Fruit fly (Drosophila melanogaster) whole organism, embryonic: Measurements from ENCODE around the gene CG15141.

Experiments
- Bgb ChIP-seq: fragments of 200-800 bp; sonication (Bioruptor generic); IDR thresholded peaks from 2 replicates; pipeline ENCODE4 v1.3.6; 2022; ENCODE audit warnings: missing biosample characterization, missing genetic modification characterization; ENCODE audit not compliant: partially characterized antibody
- CG12071 ChIP-seq: fragments of 200-800 bp; sonication (Bioruptor generic); optimal IDR thresholded peaks from 3 replicates; lab custom pipeline; 2018; ENCODE audit warnings: missing biosample characterization, mild to moderate bottlenecking, missing genetic modification characterization
- CG1233 ChIP-seq: fragments of 200-800 bp; sonication (Bioruptor generic); optimal IDR thresholded peaks from 4 replicates; lab custom pipeline; 2018; ENCODE audit warnings: missing biosample characterization, mild to moderate bottlenecking, missing genetic modification characterization
- CG14860 ChIP-seq: fragments of 200-800 bp; sonication (Bioruptor generic); IDR thresholded peaks from 3 replicates; pipeline ENCODE4 v1.3.6; 2022; ENCODE audit warnings: missing biosample characterization, missing genetic modification characterization; ENCODE audit not compliant: partially characterized antibody
- CG1602 ChIP-seq: fragments of 200-800 bp; sonication (Bioruptor generic); optimal IDR thresholded peaks from 3 replicates; lab custom pipeline; 2016; ENCODE audit warnings: missing biosample characterization, missing genetic modification characterization
- CG1603 ChIP-seq: fragments of 200-800 bp; sonication (Bioruptor generic); optimal IDR thresholded peaks from 2 replicates; lab custom pipeline; 2019; ENCODE audit warnings: missing biosample characterization, mild to moderate bottlenecking, missing genetic modification characterization, moderate library complexity
- CG16779 ChIP-seq: fragments of 200-800 bp; sonication (Bioruptor generic); IDR thresholded peaks from 2 replicates; pipeline ENCODE4 v1.3.6; 2022; ENCODE audit warnings: missing biosample characterization, missing genetic modification characterization
- CG17361 ChIP-seq: fragments of 200-800 bp; sonication (Bioruptor generic); IDR thresholded peaks from 3 replicates; pipeline ENCODE4 v1.3.6; 2022; ENCODE audit warnings: missing biosample characterization, missing genetic modification characterization
- CG18476 ChIP-seq: fragments of 200-800 bp; sonication (Bioruptor generic); optimal IDR thresholded peaks from 2 replicates; lab custom pipeline; 2016; ENCODE audit warnings: missing biosample characterization, mild to moderate bottlenecking, missing genetic modification characterization
- CG3847 ChIP-seq: fragments of 200-800 bp; sonication (Bioruptor generic); IDR thresholded peaks from 2 replicates; pipeline ENCODE4 v1.3.6; 2022; ENCODE audit warnings: missing biosample characterization, missing genetic modification characterization
- CG42726 ChIP-seq: fragments of 200-800 bp; sonication (Bioruptor generic); IDR thresholded peaks from 2 replicates; pipeline ENCODE4 v1.3.6; 2022; ENCODE audit warnings: missing biosample characterization, missing genetic modification characterization; ENCODE audit not compliant: partially characterized antibody
- CG4424 ChIP-seq: fragments of 200-800 bp; sonication (Bioruptor generic); optimal IDR thresholded peaks from 3 replicates; lab custom pipeline; 2016; ENCODE audit warnings: missing biosample characterization, missing genetic modification characterization
- CG6791 ChIP-seq: fragments of 200-800 bp; sonication (Bioruptor generic); IDR thresholded peaks from 3 replicates; pipeline ENCODE4 v1.3.6; 2022; ENCODE audit warnings: missing biosample characterization, missing genetic modification characterization; ENCODE audit not compliant: partially characterized antibody
- CG6854 ChIP-seq: fragments of 200-800 bp; sonication (Bioruptor generic); optimal IDR thresholded peaks from 3 replicates; lab custom pipeline; 2017; ENCODE audit warnings: missing biosample characterization, mild to moderate bottlenecking, missing genetic modification characterization
- CG9932 ChIP-seq: fragments of 200-800 bp; sonication (Bioruptor generic); IDR thresholded peaks from 2 replicates; pipeline ENCODE4 v1.3.6; 2022; ENCODE audit warnings: missing biosample characterization, missing genetic modification characterization
- CoRest ChIP-seq: fragments of 200-800 bp; sonication (Bioruptor generic); optimal IDR thresholded peaks from 3 replicates; lab custom pipeline; 2018; ENCODE audit warnings: missing biosample characterization, mild to moderate bottlenecking, missing genetic modification characterization, moderate library complexity
- Dp ChIP-seq: fragments of 200-800 bp; sonication (Bioruptor generic); optimal IDR thresholded peaks from 2 replicates; lab custom pipeline; 2018; ENCODE audit warnings: missing biosample characterization, mild to moderate bottlenecking, missing genetic modification characterization, moderate library complexity
- Dref ChIP-seq: fragments of 200-800 bp; sonication (Bioruptor generic); IDR thresholded peaks from 2 replicates; pipeline ENCODE4 v1.3.6; 2022; ENCODE audit warnings: missing biosample characterization, missing genetic modification characterization
- Gug ChIP-seq: fragments of 200-800 bp; sonication (Bioruptor generic); IDR thresholded peaks from 4 replicates; pipeline ENCODE4 v1.3.6; 2022; ENCODE audit warnings: missing biosample characterization, missing genetic modification characterization
- Hand ChIP-seq: fragments of 200-800 bp; sonication (Bioruptor generic); optimal IDR thresholded peaks from 2 replicates; lab custom pipeline; 2017; ENCODE audit warnings: mild to moderate bottlenecking, missing biosample characterization, missing genetic modification reagents, missing genetic modification characterization
- HmgZ ChIP-seq: fragments of 200-800 bp; sonication (Bioruptor generic); optimal IDR thresholded peaks from 2 replicates; lab custom pipeline; 2018; ENCODE audit warnings: missing biosample characterization, mild to moderate bottlenecking, missing genetic modification characterization
- Hr51 ChIP-seq, 2 experiments: fragments of 200-800 bp; sonication (Bioruptor generic); optimal IDR thresholded peaks; 2 replicates in 1 of 2; 3 replicates in 1 of 2; lab custom pipeline; 2016 to 2018; ENCODE audit warnings: missing biosample characterization in 2 of 2, missing genetic modification characterization in 2 of 2, mild to moderate bottlenecking in 1 of 2, moderate library complexity in 1 of 2
- MESR4 ChIP-seq: fragments of 200-800 bp; sonication (Bioruptor generic); optimal IDR thresholded peaks from 2 replicates; lab custom pipeline; 2018; ENCODE audit warnings: missing biosample characterization, mild to moderate bottlenecking, missing genetic modification characterization, moderate library complexity
- Nf-YC ChIP-seq: fragments of 200-800 bp; optimal IDR thresholded peaks from 3 replicates; lab custom pipeline; 2019; ENCODE audit warnings: missing biosample characterization, mild to moderate bottlenecking, missing genetic modification characterization, moderate library complexity
- Ptx1 ChIP-seq: fragments of 200-800 bp; sonication (Bioruptor generic); IDR thresholded peaks from 2 replicates; pipeline ENCODE4 v1.3.6; 2022; ENCODE audit warnings: missing biosample characterization, missing genetic modification characterization
- Scr ChIP-seq: fragments of 200-800 bp; sonication (Bioruptor generic); IDR thresholded peaks from 2 replicates; pipeline ENCODE4 v1.3.6; 2022; ENCODE audit warnings: missing biosample characterization, missing genetic modification characterization; ENCODE audit not compliant: partially characterized antibody
- Trl ChIP-seq, 3 experiments: fragments of >200 bp in 2 of 3; fragments of 200-800 bp in 1 of 3; sonication (Bioruptor generic) in 1 of 3; optimal IDR thresholded peaks; 2 replicates in 1 of 3; 3 replicates in 2 of 3; lab custom pipeline; 2016 to 2017; ENCODE audit warnings: missing biosample characterization in 1 of 3, missing genetic modification characterization in 1 of 3
- Xbp1 ChIP-seq: fragments of 200-800 bp; sonication (Bioruptor generic); optimal IDR thresholded peaks from 3 replicates; lab custom pipeline; 2016; ENCODE audit warnings: missing biosample characterization, mild to moderate bottlenecking, missing genetic modification characterization
- amos ChIP-seq: fragments of 200-800 bp; sonication (Bioruptor generic); IDR thresholded peaks from 2 replicates; pipeline ENCODE4 v1.3.6; 2022; ENCODE audit warnings: missing biosample characterization, missing genetic modification characterization; ENCODE audit not compliant: partially characterized antibody
- ap ChIP-seq: fragments of 200-800 bp; sonication (Bioruptor generic); IDR thresholded peaks from 2 replicates; pipeline ENCODE4 v1.3.6; 2022; ENCODE audit warnings: missing biosample characterization, missing genetic modification characterization
- ato ChIP-seq: fragments of 200-800 bp; sonication (Bioruptor generic); IDR thresholded peaks from 2 replicates; pipeline ENCODE4 v1.3.6; 2022; ENCODE audit warnings: missing biosample characterization, missing genetic modification characterization; ENCODE audit not compliant: partially characterized antibody
- cg ChIP-seq: fragments of 200-800 bp; sonication (Bioruptor generic); optimal IDR thresholded peaks from 3 replicates; lab custom pipeline; 2019; ENCODE audit warnings: missing biosample characterization, mild to moderate bottlenecking, missing genetic modification characterization, moderate library complexity
- corto ChIP-seq: fragments of 200-800 bp; sonication (Bioruptor generic); optimal IDR thresholded peaks from 2 replicates; lab custom pipeline; 2016; ENCODE audit warnings: missing biosample characterization, mild to moderate bottlenecking, missing genetic modification characterization, moderate library complexity
- dm ChIP-seq: fragments of 200-800 bp; sonication (Bioruptor generic); optimal IDR thresholded peaks from 3 replicates; lab custom pipeline; 2016; ENCODE audit warnings: missing biosample characterization, missing genetic modification characterization
- ewg ChIP-seq: fragments of 200-800 bp; sonication (Bioruptor generic); optimal IDR thresholded peaks from 3 replicates; lab custom pipeline; 2017; ENCODE audit warnings: mild to moderate bottlenecking, missing biosample characterization, missing genetic modification reagents, missing genetic modification characterization
- gfzf ChIP-seq: fragments of 200-800 bp; sonication (Bioruptor generic); optimal IDR thresholded peaks from 2 replicates; lab custom pipeline; 2016; ENCODE audit warnings: missing biosample characterization, mild to moderate bottlenecking, missing genetic modification characterization, moderate library complexity
- h ChIP-seq: fragments of >200 bp; optimal IDR thresholded peaks from 2 replicates; lab custom pipeline; 2017
- hbn ChIP-seq: fragments of 200-800 bp; sonication (Bioruptor generic); IDR thresholded peaks from 2 replicates; pipeline ENCODE4 v1.3.6; 2022; ENCODE audit warnings: missing biosample characterization, missing genetic modification characterization; ENCODE audit not compliant: partially characterized antibody
- jumu ChIP-seq: fragments of 200-800 bp; sonication (Bioruptor generic); optimal IDR thresholded peaks from 3 replicates; lab custom pipeline; 2016; ENCODE audit warnings: missing biosample characterization, missing genetic modification characterization
- lbe ChIP-seq: fragments of 200-800 bp; sonication (Bioruptor generic); optimal IDR thresholded peaks from 2 replicates; lab custom pipeline; 2016; ENCODE audit warnings: missing biosample characterization, mild to moderate bottlenecking, missing genetic modification characterization
- nerfin-1 ChIP-seq: fragments of 200-800 bp; sonication (Bioruptor generic); optimal IDR thresholded peaks from 3 replicates; lab custom pipeline; 2019; ENCODE audit warnings: missing biosample characterization, mild to moderate bottlenecking, missing genetic modification characterization, moderate library complexity
- pfk ChIP-seq: fragments of 200-800 bp; sonication (Bioruptor generic); optimal IDR thresholded peaks from 2 replicates; lab custom pipeline; 2018; ENCODE audit warnings: missing biosample characterization, mild to moderate bottlenecking, missing genetic modification characterization, moderate library complexity
- pho ChIP-seq: fragments of 200-800 bp; sonication (Bioruptor generic); optimal IDR thresholded peaks from 2 replicates; lab custom pipeline; 2016; ENCODE audit warnings: missing biosample characterization, missing genetic modification characterization
- slbo ChIP-seq: fragments of 200-800 bp; sonication (Bioruptor generic); IDR thresholded peaks from 2 replicates; pipeline ENCODE4 v1.3.6; 2022; ENCODE audit warnings: missing biosample characterization, missing genetic modification characterization
- sob ChIP-seq: fragments of 200-800 bp; sonication (Bioruptor generic); IDR thresholded peaks from 2 replicates; pipeline ENCODE4 v1.3.6; 2022; ENCODE audit warnings: missing biosample characterization, missing genetic modification characterization
- tgo ChIP-seq: fragments of 200-800 bp; sonication (Bioruptor generic); IDR thresholded peaks from 3 replicates; pipeline ENCODE4 v1.3.6; 2022; ENCODE audit warnings: missing biosample characterization, missing genetic modification characterization
- zfh2 ChIP-seq: fragments of 200-800 bp; sonication (Bioruptor generic); optimal IDR thresholded peaks from 2 replicates; lab custom pipeline; 2016; ENCODE audit warnings: missing biosample characterization, missing genetic modification characterization

Gene CG15141

dm6 chr2L:17384331-17385220 lies 25.9 kb upstream of the CG15141 start, which contains the start of gene CLIP-190 (continued):
- TF ChIP-seq Trl (optimal IDR thresholded peaks at IDR 0.05; lab: Kevin White, UChicago) (no peak), Trl (GFP tag; optimal IDR thresholded peaks at IDR 0.05; lab: Kevin White, UChicago) (peak; percentile 9), gfzf (GFP tag; lab: Kevin White, UChicago) (peak; percentile 83), cg (peak; percentile 62), Xbp1 (GFP tag; lab: Kevin White, UChicago) (peak; percentile 30), Gug (GFP tag; lab: Robert Waterston, UW) (peak; percentile 44; the same call in 1 of the 4 replicates), CoRest (peak; percentile 26), hbn (peak; percentile 44; the same call in 1 of the 2 replicates), CG9932 (GFP tag; lab: Robert Waterston, UW) (peak; percentile 68), CG1233 (no peak), amos (GFP tag; lab: Robert Waterston, UW) (peak; percentile 82; the same call in 1 of the 2 replicates), CG3847 (GFP tag; lab: Robert Waterston, UW) (peak; percentile 13; the same call in 1 of the 2 replicates), Bgb (GFP tag; lab: Robert Waterston, UW) (peak; percentile 81), pho (GFP tag; lab: Kevin White, UChicago) (peak; percentile 30), CG1602 (no peak), CG16779 (GFP tag; lab: Robert Waterston, UW) (no peak), sob (GFP tag; lab: Robert Waterston, UW) (0 out of 2 replicates have a peak, but pooled peaks have one; percentile 17), slbo (peak; percentile 59), CG4424 (GFP tag; lab: Kevin White, UChicago) (no peak), zfh2 (GFP tag; lab: Kevin White, UChicago) (peak; percentile 4), CG6854 (GFP tag; lab: Kevin White, UChicago) (no peak), Dref (GFP tag; lab: Robert Waterston, UW) (peak; percentile 78), ap (GFP tag; lab: Robert Waterston, UW) (no peak), ato (GFP tag; lab: Robert Waterston, UW) (peak; percentile 56), CG17361 (GFP tag; lab: Robert Waterston, UW) (0 out of 3 replicates have a peak, but pooled peaks have one; percentile 13), CG18476 (GFP tag; lab: Kevin White, UChicago) (peak; percentile 17), HmgZ (tag; lab: Kevin White, UChicago) (peak; percentile 7), Hand (GFP tag; lab: Kevin White, UChicago) (no peak), Hr51 (GFP tag; optimal IDR thresholded peaks at IDR 0.05; lab: Kevin White, UChicago) (no peak), Dp (GFP tag; lab: Kevin White, UChicago) (peak; percentile 58), nerfin-1 (tag; lab: Kevin White, UChicago) (peak; percentile 93), dm (peak; percentile 3), Nf-YC (tag; lab: Kevin White, UChicago) (no peak), ewg (GFP tag; lab: Kevin White, UChicago) (no peak), CG1603 (peak; percentile 53), CG6791 (GFP tag; lab: Robert Waterston, UW) (peak; percentile 85), corto (GFP tag; lab: Kevin White, UChicago) (peak; percentile 68), CG12071 (GFP tag; lab: Kevin White, UChicago) (no peak), pfk (GFP tag; lab: Kevin White, UChicago) (no peak), tgo (GFP tag; lab: Robert Waterston, UW) (0 out of 3 replicates have a peak, but pooled peaks have one; percentile 20), CG42726 (GFP tag; lab: Robert Waterston, UW) (peak; percentile 74; the same call in 1 of the 2 replicates), MESR4 (GFP tag; lab: Kevin White, UChicago) (peak; percentile 38), Scr (GFP tag; lab: Robert Waterston, UW) (peak; percentile 65), lbe (GFP tag; lab: Kevin White, UChicago) (no peak), h (lab: Kevin White, UChicago) (no peak), Ptx1 (GFP tag; lab: Robert Waterston, UW) (no peak), jumu (peak; percentile 3), CG14860 (GFP tag; lab: Robert Waterston, UW) (peak; percentile 24; the same call in 2 of the 3 replicates)
